Fruit fly (Drosophila melanogaster) whole organism, pupa: ENCODE results near the gene CG17108.

ENCODE experiments used
- CG12605 ChIP-seq: fragments of 200-800 bp; sonication (Bioruptor generic); IDR thresholded peaks from 2 replicates; pipeline ENCODE4 v1.3.6; 2022; ENCODE audit warnings: missing biosample characterization, missing genetic modification characterization
- CG14655 ChIP-seq: fragments of 200-800 bp; sonication (Bioruptor generic); optimal IDR thresholded peaks from 3 replicates; lab custom pipeline; 2017; ENCODE audit warnings: mild to moderate bottlenecking, missing biosample characterization, missing genetic modification reagents, missing genetic modification characterization
- CG32121 ChIP-seq: fragments of 200-800 bp; sonication (Bioruptor generic); IDR thresholded peaks from 2 replicates; pipeline ENCODE4 v1.3.6; 2022; ENCODE audit warnings: missing biosample characterization, missing genetic modification characterization
- CG34367 ChIP-seq: fragments of 200-800 bp; sonication (Bioruptor generic); optimal IDR thresholded peaks from 2 replicates; lab custom pipeline; 2018; ENCODE audit warnings: missing biosample characterization, mild to moderate bottlenecking, missing genetic modification characterization
- CG9948 ChIP-seq: fragments of 200-800 bp; sonication (Bioruptor generic); optimal IDR thresholded peaks from 2 replicates; lab custom pipeline; 2018; ENCODE audit warnings: missing biosample characterization, mild to moderate bottlenecking, missing genetic modification characterization, moderate library complexity
- EcR ChIP-seq: fragments of 200-800 bp; sonication (Bioruptor generic); optimal IDR thresholded peaks from 3 replicates; lab custom pipeline; 2019; ENCODE audit warnings: missing biosample characterization, missing genetic modification characterization, mild to moderate bottlenecking, moderate library complexity, missing genetic modification reagents
- Pif1A ChIP-seq: fragments of 200-800 bp; sonication (Bioruptor generic); optimal IDR thresholded peaks from 3 replicates; lab custom pipeline; 2016; ENCODE audit warnings: missing biosample characterization, missing genetic modification characterization
- rn ChIP-seq: fragments of 200-800 bp; sonication (Bioruptor generic); IDR thresholded peaks from 2 replicates; pipeline ENCODE4 v1.3.6; 2022; ENCODE audit warnings: missing biosample characterization, missing genetic modification characterization

- TF ChIP-seq CG34367 (tag; lab: Kevin White, UChicago) (no peak), CG12605 (GFP tag; lab: Robert Waterston, UW) (no peak), Pif1A (no peak), CG14655 (GFP tag; lab: Kevin White, UChicago) (no peak), EcR (no peak), rn (GFP tag; lab: Robert Waterston, UW) (no peak), CG9948 (tag; lab: Kevin White, UChicago) (no peak), CG32121 (GFP tag; lab: Robert Waterston, UW) (no peak)
These were observed 22.4 kb downstream of the CG17108 start for dm6 chr2L:10671530-10671929.
